Worm (Caenorhabditis elegans) whole organism, young adult: ENCODE results near the gene emc-6.
A peak's percentile ranks its signal among the peaks of the same experiment; 100 is the strongest.

Experiments
- B0261.1 ChIP-seq: sonication (generic microtip); optimal IDR thresholded peaks from 2 replicates; lab custom pipeline; 2016; ENCODE audit warnings: mild to moderate bottlenecking, missing genetic modification characterization, moderate library complexity, missing compliant biosample characterization
- B0336.3 ChIP-seq: fragments of 200-800 bp; sonication (Bioruptor generic); IDR thresholded peaks from 2 replicates; pipeline ENCODE4 v1.3.6; 2022; ENCODE audit warnings: missing genetic modification characterization, missing compliant biosample characterization
- F57A8.1 ChIP-seq: fragments of 200-800 bp; sonication (Bioruptor generic); optimal IDR thresholded peaks from 2 replicates; lab custom pipeline; 2018; ENCODE audit warnings: mild to moderate bottlenecking, missing genetic modification characterization, moderate library complexity, missing compliant biosample characterization
- K11D2.4 ChIP-seq: fragments of 200-800 bp; sonication (Bioruptor generic); IDR thresholded peaks from 2 replicates; pipeline ENCODE4 v1.3.6; 2022; ENCODE audit warnings: missing genetic modification reagents, missing genetic modification characterization, missing compliant biosample characterization
- K12H6.12 ChIP-seq: fragments of 200-800 bp; sonication (Bioruptor generic); optimal IDR thresholded peaks from 2 replicates; lab custom pipeline; 2018; ENCODE audit warnings: mild to moderate bottlenecking, missing genetic modification characterization, missing compliant biosample characterization
- aptf-3 ChIP-seq: fragments of 200-800 bp; sonication (Bioruptor generic); IDR thresholded peaks from 2 replicates; pipeline ENCODE4 v1.3.6; 2022; ENCODE audit warnings: missing genetic modification characterization, missing compliant biosample characterization
- atf-7 ChIP-seq: sonication (generic microtip); optimal IDR thresholded peaks from 2 replicates; lab custom pipeline; 2017; ENCODE audit warnings: mild to moderate bottlenecking, missing genetic modification characterization, missing compliant biosample characterization
- attf-3 ChIP-seq: fragments of 200-800 bp; sonication (Bioruptor generic); conservative IDR thresholded peaks from 2 replicates; pipeline ENCODE4 v1.3.6; 2022; ENCODE audit warnings: missing genetic modification reagents, missing genetic modification characterization, missing compliant biosample characterization
- bed-2 ChIP-seq: fragments of 200-800 bp; sonication (Bioruptor generic); IDR thresholded peaks from 2 replicates; pipeline ENCODE4 v1.3.6; 2022; ENCODE audit warnings: missing genetic modification reagents, missing genetic modification characterization, missing compliant biosample characterization
- cebp-1 ChIP-seq, 2 experiments: fragments of 200-800 bp in 1 of 2; sonication (Bioruptor generic) in 1 of 2; sonication (generic microtip) in 1 of 2; IDR thresholded peaks in 1 of 2; optimal IDR thresholded peaks in 1 of 2; 2 replicates each; pipeline versions ENCODE4 v1.3.6 to Lab custom; 2017 to 2022; ENCODE audit warnings: missing compliant biosample characterization in 2 of 2, missing genetic modification characterization in 2 of 2, mild to moderate bottlenecking in 1 of 2, missing genetic modification reagents in 1 of 2, moderate library complexity in 1 of 2
- cebp-2 ChIP-seq: fragments of 200-800 bp; sonication (Bioruptor generic); IDR thresholded peaks from 2 replicates; pipeline ENCODE4 v1.3.6; 2022; ENCODE audit warnings: missing genetic modification characterization, missing compliant biosample characterization
- ceh-27 ChIP-seq: fragments of 200-800 bp; sonication (Bioruptor generic); optimal IDR thresholded peaks from 2 replicates; lab custom pipeline; 2018; ENCODE audit warnings: mild to moderate bottlenecking, missing genetic modification characterization, moderate library complexity, missing compliant biosample characterization
- dox-1 ChIP-seq: fragments of 200-800 bp; sonication (Bioruptor generic); IDR thresholded peaks from 2 replicates; pipeline ENCODE4 v1.3.6; 2022; ENCODE audit warnings: missing genetic modification reagents, missing genetic modification characterization, missing compliant biosample characterization
- egl-44 ChIP-seq: fragments of 200-800 bp; sonication (Bioruptor generic); IDR thresholded peaks from 2 replicates; pipeline ENCODE4 v1.3.6; 2022; ENCODE audit warnings: missing genetic modification reagents, missing genetic modification characterization, missing compliant biosample characterization
- egrh-3 ChIP-seq: fragments of 200-800 bp; sonication (Bioruptor generic); IDR thresholded peaks from 2 replicates; pipeline ENCODE4 v1.3.6; 2022; ENCODE audit warnings: missing genetic modification reagents, missing genetic modification characterization, missing compliant biosample characterization
- hmg-1.2 ChIP-seq: fragments of 200-800 bp; sonication (Bioruptor generic); IDR thresholded peaks from 2 replicates; pipeline ENCODE4 v1.3.6; 2022; ENCODE audit warnings: missing genetic modification reagents, missing genetic modification characterization, missing compliant biosample characterization
- lag-1 ChIP-seq: fragments of 200-800 bp; sonication (Bioruptor generic); IDR thresholded peaks from 2 replicates; pipeline ENCODE4 v1.3.6; 2022; ENCODE audit warnings: missing genetic modification reagents, missing genetic modification characterization, missing compliant biosample characterization
- lin-35 ChIP-seq, 3 experiments: fragments of 150-350 bp in 2 of 3; sonication (generic microtip) in 1 of 3; optimal IDR thresholded peaks; 2 replicates each; lab custom pipeline; 2014 to 2018; ENCODE audit warnings: missing biosample characterization in 3 of 3, missing genetic modification characterization in 3 of 3, missing genetic modification reagents in 3 of 3
- lin-54 ChIP-seq: fragments of 200-800 bp; sonication (Bioruptor generic); optimal IDR thresholded peaks from 2 replicates; lab custom pipeline; 2018; ENCODE audit warnings: mild to moderate bottlenecking, missing genetic modification characterization, missing compliant biosample characterization
- lir-1 ChIP-seq: fragments of 200-800 bp; sonication (Bioruptor generic); conservative IDR thresholded peaks from 2 replicates; pipeline ENCODE4 v1.3.6; 2022; ENCODE audit warnings: missing genetic modification reagents, missing genetic modification characterization, missing compliant biosample characterization
- lsy-27 ChIP-seq: sonication (generic microtip); optimal IDR thresholded peaks from 2 replicates; lab custom pipeline; 2017; ENCODE audit warnings: missing genetic modification characterization, mild to moderate bottlenecking, missing compliant biosample characterization, antibody characterized with exemption, missing genotype, borderline replicate concordance; ENCODE audit not compliant: insufficient read depth
- madf-6 ChIP-seq: fragments of 200-800 bp; sonication (Bioruptor generic); IDR thresholded peaks from 2 replicates; pipeline ENCODE4 v1.3.6; 2022; ENCODE audit warnings: missing genetic modification reagents, missing genetic modification characterization, missing compliant biosample characterization
- pbrm-1 ChIP-seq: fragments of 200-800 bp; sonication (Bioruptor generic); IDR thresholded peaks from 2 replicates; pipeline ENCODE4 v1.3.6; 2022; ENCODE audit warnings: missing genetic modification reagents, missing genetic modification characterization, missing compliant biosample characterization
- sdz-38 ChIP-seq: sonication (generic microtip); optimal IDR thresholded peaks from 2 replicates; lab custom pipeline; 2016; ENCODE audit warnings: missing genotype, missing genetic modification characterization, missing compliant biosample characterization
- snpc-1.1 ChIP-seq: sonication (generic microtip); optimal IDR thresholded peaks from 2 replicates; lab custom pipeline; 2017; ENCODE audit warnings: missing genetic modification characterization, mild to moderate bottlenecking, missing compliant biosample characterization, antibody characterized with exemption, moderate library complexity, missing genotype, missing genetic modification reagents; ENCODE audit not compliant: insufficient read depth
- snpc-4 ChIP-seq, 5 experiments: fragments of 150-350 bp in 1 of 5; sonication (generic microtip) in 4 of 5; optimal IDR thresholded peaks; 2 replicates each; lab custom pipeline; 2014 to 2018; ENCODE audit warnings: missing genetic modification characterization in 5 of 5, missing biosample characterization in 3 of 5, antibody characterized with exemption in 2 of 5, mild to moderate bottlenecking in 2 of 5, missing compliant biosample characterization in 2 of 5, missing genotype in 2 of 5, moderate library complexity in 2 of 5, missing genetic modification reagents in 1 of 5
- tbp1 ChIP-seq: fragments of 200-800 bp; sonication (Bioruptor generic); optimal IDR thresholded peaks from 2 replicates; lab custom pipeline; 2018; ENCODE audit warnings: mild to moderate bottlenecking, missing genetic modification characterization, missing compliant biosample characterization
- xnd-1 ChIP-seq: sonication (generic microtip); optimal IDR thresholded peaks from 2 replicates; lab custom pipeline; 2016; ENCODE audit warnings: missing genotype, missing genetic modification reagents, missing genetic modification characterization, missing compliant biosample characterization
- ztf-28 ChIP-seq: fragments of 200-800 bp; sonication (Bioruptor generic); IDR thresholded peaks from 2 replicates; pipeline ENCODE4 v1.3.6; 2022; ENCODE audit warnings: missing genetic modification reagents, missing genetic modification characterization, missing compliant biosample characterization
- ztf-6 ChIP-seq: fragments of 200-800 bp; sonication (Bioruptor generic); IDR thresholded peaks from 2 replicates; pipeline ENCODE4 v1.3.6; 2022; ENCODE audit warnings: missing genetic modification reagents, missing genetic modification characterization, missing compliant biosample characterization

The emc-6 gene

DNA sequence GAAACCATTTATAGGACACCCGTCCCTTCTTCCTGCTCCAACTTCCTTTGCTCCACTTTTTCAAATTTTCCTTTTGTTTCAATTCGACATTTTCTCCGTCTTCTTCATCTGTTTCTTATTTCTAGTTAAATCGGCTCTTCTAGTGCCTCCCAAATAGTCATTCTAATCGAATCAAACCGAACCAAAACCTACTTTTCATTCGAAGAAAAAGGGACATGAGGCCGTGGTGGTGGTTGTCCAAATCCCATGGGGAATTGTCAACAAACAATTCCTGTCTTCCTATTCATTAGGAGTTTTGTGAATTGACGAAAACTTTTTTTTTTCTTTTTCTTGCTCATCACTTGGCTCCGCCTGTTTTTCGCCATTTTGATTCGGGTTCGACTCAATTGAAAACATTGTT is 27.1 kb upstream of the emc-6 start:
- TF ChIP-seq lsy-27 (no peak), pbrm-1 (no peak), ztf-28 (no peak), K11D2.4 (no peak)

DNA sequence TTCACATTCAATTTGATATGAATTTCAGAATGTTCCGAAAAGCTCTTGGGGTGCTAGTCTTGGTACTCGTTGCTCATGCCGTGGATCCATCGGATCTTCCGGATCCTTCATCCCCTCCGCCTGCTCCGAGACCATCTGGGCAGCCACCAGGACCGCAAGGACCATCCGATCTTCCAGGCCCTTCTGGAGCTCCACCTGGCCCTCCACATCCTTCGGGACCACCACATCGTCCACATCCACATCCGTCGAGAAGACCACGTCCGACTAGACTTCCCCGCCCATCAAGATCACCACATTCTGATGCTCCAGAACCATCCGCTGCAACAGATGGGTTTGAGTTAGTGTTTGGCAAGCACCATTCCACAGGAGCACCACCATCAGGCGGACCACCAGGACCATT is 25.1 kb upstream of the emc-6 start, which contains the start of gene clx-1:
Gene clx-1 (plus strand): TSS at position 30 of the 400 bp plus-strand sequence.
- TF ChIP-seq madf-6 (GFP tag; lab: Robert Waterston, UW) = no peak
- peak; percentile 36; the same call in 1 of the 2 replicates for TF ChIP-seq egrh-3
- no peak for TF ChIP-seq snpc-4 (GFP tag; optimal IDR thresholded peaks at IDR 0.05; lab: Kevin White, UChicago)
- no peak for TF ChIP-seq snpc-4 (tag; optimal IDR thresholded peaks at IDR 0.05; lab: Kevin White, UChicago)

DNA sequence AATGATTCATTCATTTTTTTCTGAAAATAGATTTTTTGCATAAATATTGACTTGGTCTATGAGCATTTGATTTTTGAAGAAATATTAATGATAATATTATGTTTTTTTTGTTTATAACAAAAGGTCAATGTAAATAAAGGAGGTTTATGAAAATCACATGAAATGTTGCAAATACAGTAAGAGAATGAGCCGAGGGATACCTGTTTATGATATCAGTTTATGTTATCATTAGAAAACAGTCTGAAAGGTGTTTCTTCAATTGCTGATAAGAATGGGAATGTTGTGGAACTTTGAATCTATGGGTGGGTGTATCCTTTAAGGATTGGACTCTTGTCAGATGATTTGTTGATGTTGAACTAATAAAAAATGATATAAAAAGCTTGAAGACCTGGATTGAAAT is 24.6 kb upstream of the emc-6 start:
- TF ChIP-seq B0336.3 = no peak
- TF ChIP-seq sdz-38 = no peak
- no peak for TF ChIP-seq bed-2 (GFP tag; lab: Robert Waterston, UW)
- TF ChIP-seq, all 124 proteins: peak for 0

DNA sequence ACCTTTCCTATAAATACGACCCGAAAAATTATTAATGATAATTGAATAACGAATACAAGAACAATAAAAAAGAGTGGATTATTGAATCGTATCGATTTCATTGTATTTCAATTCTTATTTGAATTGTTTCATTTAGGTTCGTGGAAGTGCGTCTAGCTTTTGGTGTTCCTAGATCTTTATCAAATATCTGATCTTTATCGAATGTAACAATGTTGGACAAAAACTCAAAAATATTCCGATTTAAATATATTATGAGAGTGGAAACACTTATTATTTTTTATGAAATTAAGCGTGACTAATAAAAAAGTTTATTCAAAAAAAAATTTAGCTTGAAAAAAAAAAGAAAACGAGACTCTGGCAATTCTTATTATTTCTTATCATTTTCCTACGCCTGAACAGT is 22.4 kb upstream of the emc-6 start, which contains the start of the genes C50F7.9 and C50F7.3:
Gene C50F7.9 (minus strand): TSS at position 101 of the 400 bp plus-strand sequence.
Gene C50F7.3 (plus strand): TSS at position 370 of the 400 bp plus-strand sequence.
- TF ChIP-seq lin-35 (GFP tag; optimal IDR thresholded peaks at IDR 0.05; lab: Kevin White, UChicago) (no peak), dox-1 (no peak)

DNA sequence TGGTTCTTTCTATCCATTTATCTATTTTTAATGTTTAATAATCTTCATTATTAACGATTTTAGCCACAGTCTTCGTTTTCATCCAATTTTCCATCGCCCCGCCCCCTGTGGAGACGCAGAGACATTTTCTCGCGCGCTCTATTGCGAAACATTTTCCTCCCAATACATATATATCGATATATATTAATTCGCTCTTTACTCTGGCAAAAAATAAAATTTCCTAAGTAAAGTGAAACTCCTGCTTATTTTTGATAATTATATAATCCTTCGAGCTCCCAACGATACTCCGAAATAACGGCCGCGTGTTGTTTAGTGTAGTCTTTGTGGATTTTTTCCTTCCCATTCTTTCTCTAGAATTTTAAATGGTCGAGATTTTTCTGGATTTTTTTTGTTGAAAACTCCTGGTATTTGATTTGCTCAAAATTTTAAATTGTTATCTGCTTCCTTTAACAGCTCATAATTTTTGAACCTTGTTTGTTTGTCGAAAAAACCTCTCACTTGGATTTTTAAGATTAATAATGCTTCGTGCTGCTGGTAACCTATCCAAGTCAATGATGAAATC is 18.9 kb upstream of the emc-6 start, which contains the start of gene sucg-1:
Gene sucg-1 (plus strand): TSS at position 512 of the 562 bp plus-strand sequence.
- TF ChIP-seq ceh-27 (GFP tag; lab: Kevin White, UChicago) (no peak), B0261.1 (no peak), K12H6.12 (tag; lab: Kevin White, UChicago) (no peak), ztf-6 (no peak), ztf-28 (no peak), egrh-3 (no peak), lin-54 (GFP tag; lab: Kevin White, UChicago) (no peak), lir-1 (no peak), bed-2 (GFP tag; lab: Robert Waterston, UW) (no peak), egl-44 (no peak), xnd-1 (tag; lab: Kevin White, UChicago) (no peak), snpc-1.1 (tag; lab: Kevin White, UChicago) (no peak), hmg-1.2 (GFP tag; lab: Robert Waterston, UW) (peak; percentile 37; the same call in 1 of the 2 replicates), K11D2.4 (no peak), attf-3 (GFP tag; lab: Robert Waterston, UW) (peak; percentile 79), aptf-3 (GFP tag; lab: Robert Waterston, UW) (no peak), tbp1 (GFP tag; lab: Kevin White, UChicago) (no peak), atf-7 (tag; lab: Kevin White, UChicago) (no peak), cebp-2 (no peak), F57A8.1 (GFP tag; lab: Kevin White, UChicago) (no peak), lag-1 (GFP tag; lab: Robert Waterston, UW) (no peak), cebp-1 (GFP tag; IDR thresholded peaks at IDR 0.05; lab: Robert Waterston, UW) (peak; percentile 84), cebp-1 (tag; optimal IDR thresholded peaks at IDR 0.05; lab: Kevin White, UChicago) (peak; percentile 91)
